Worm (Caenorhabditis elegans) whole organism, L1 larva: Measurements from ENCODE around the gene nsy-4.

ENCODE experiments used
- C04F5.9 ChIP-seq: sonication (generic microtip); optimal IDR thresholded peaks from 2 replicates; lab custom pipeline; 2016; ENCODE audit warnings: missing genetic modification characterization, missing compliant biosample characterization
- aly-2 ChIP-seq: fragments of 150-350 bp; optimal IDR thresholded peaks from 2 replicates; lab custom pipeline; 2014; ENCODE audit warnings: missing biosample characterization, missing genetic modification characterization
- ama-1 ChIP-seq: fragments of 150-350 bp; optimal IDR thresholded peaks from 2 replicates; lab custom pipeline; 2014
- ceh-88 ChIP-seq: fragments of 200-800 bp; sonication (Bioruptor generic); IDR thresholded peaks from 2 replicates; pipeline ENCODE4 v1.3.6; 2022; ENCODE audit warnings: missing genetic modification characterization, missing compliant biosample characterization
- ceh-90 ChIP-seq: sonication (generic microtip); optimal IDR thresholded peaks from 2 replicates; lab custom pipeline; 2016; ENCODE audit warnings: missing genetic modification characterization, missing compliant biosample characterization
- ces-1 ChIP-seq: fragments of 150-350 bp; optimal IDR thresholded peaks from 2 replicates; lab custom pipeline; 2014; ENCODE audit warnings: missing biosample characterization, missing genetic modification reagents, missing genetic modification characterization
- dpl-1 ChIP-seq, 3 experiments: fragments of 150-350 bp in 2 of 3; sonication (generic microtip) in 1 of 3; optimal IDR thresholded peaks; 2 replicates each; lab custom pipeline; 2014 to 2017; ENCODE audit warnings: missing biosample characterization in 3 of 3, missing genetic modification characterization in 3 of 3, missing genetic modification reagents in 3 of 3
- dsc-1 ChIP-seq: sonication (generic microtip); optimal IDR thresholded peaks from 2 replicates; lab custom pipeline; 2016; ENCODE audit warnings: mild to moderate bottlenecking, missing genetic modification characterization, missing compliant biosample characterization
- efl-3 ChIP-seq: fragments of 200-800 bp; sonication (Bioruptor generic); optimal IDR thresholded peaks from 2 replicates; lab custom pipeline; 2018; ENCODE audit warnings: mild to moderate bottlenecking, missing genetic modification characterization, missing compliant biosample characterization
- egl-13 ChIP-seq: sonication (generic microtip); optimal IDR thresholded peaks from 2 replicates; lab custom pipeline; 2016; ENCODE audit warnings: missing genotype, missing genetic modification reagents, missing genetic modification characterization, missing compliant biosample characterization
- elt-3 ChIP-seq, 6 experiments: fragments of 150-350 bp in 1 of 6; sonication (generic microtip); optimal IDR thresholded peaks; 2 replicates each; lab custom pipeline; 2017 to 2018; ENCODE audit warnings: missing biosample characterization in 6 of 6, missing genetic modification characterization in 6 of 6, inconsistent platforms in 1 of 6
- ets-5 ChIP-seq: fragments of 200-800 bp; sonication (Bioruptor generic); IDR thresholded peaks from 2 replicates; pipeline ENCODE4 v1.3.6; 2022; ENCODE audit warnings: missing genetic modification characterization, missing compliant biosample characterization
- fkh-4 ChIP-seq: sonication (generic microtip); optimal IDR thresholded peaks from 2 replicates; lab custom pipeline; 2016; ENCODE audit warnings: missing compliant biosample characterization, missing genetic modification characterization, borderline replicate concordance
- fkh-8 ChIP-seq: sonication (generic microtip); optimal IDR thresholded peaks from 2 replicates; lab custom pipeline; 2016; ENCODE audit warnings: mild to moderate bottlenecking, missing genetic modification characterization, missing compliant biosample characterization
- fos-1 ChIP-seq: fragments of 150-350 bp; optimal IDR thresholded peaks from 2 replicates; lab custom pipeline; 2014; ENCODE audit warnings: missing biosample characterization, missing genetic modification characterization
- hlh-17 ChIP-seq: fragments of 200-800 bp; sonication (Bioruptor generic); optimal IDR thresholded peaks from 2 replicates; lab custom pipeline; 2018; ENCODE audit warnings: missing genetic modification characterization, mild to moderate bottlenecking, missing compliant biosample characterization, moderate library complexity, borderline replicate concordance
- hlh-4 ChIP-seq: sonication (generic microtip); optimal IDR thresholded peaks from 2 replicates; lab custom pipeline; 2016; ENCODE audit warnings: mild to moderate bottlenecking, missing genetic modification characterization, missing compliant biosample characterization
- irx-1 ChIP-seq: sonication (generic microtip); optimal IDR thresholded peaks from 2 replicates; lab custom pipeline; 2016; ENCODE audit warnings: missing genetic modification characterization, missing compliant biosample characterization
- jun-1 ChIP-seq: fragments of 150-350 bp; optimal IDR thresholded peaks from 2 replicates; lab custom pipeline; 2014; ENCODE audit warnings: missing biosample characterization, missing genetic modification reagents, missing genetic modification characterization
- lin-14 ChIP-seq: fragments of 200-800 bp; sonication (Bioruptor generic); optimal IDR thresholded peaks from 2 replicates; lab custom pipeline; 2018; ENCODE audit warnings: mild to moderate bottlenecking, missing genetic modification characterization, moderate library complexity, missing compliant biosample characterization
- lin-35 ChIP-seq, 2 experiments: fragments of 150-350 bp; optimal IDR thresholded peaks; 2 replicates each; lab custom pipeline; 2014; ENCODE audit warnings: missing biosample characterization in 2 of 2, missing genetic modification characterization in 2 of 2, missing genetic modification reagents in 2 of 2
- lsy-2 ChIP-seq, 2 experiments: fragments of 150-350 bp; optimal IDR thresholded peaks; 2 replicates each; lab custom pipeline; 2014; ENCODE audit warnings: missing biosample characterization in 2 of 2, missing genetic modification characterization in 2 of 2
- mab-9 ChIP-seq: fragments of 200-800 bp; sonication (Bioruptor generic); IDR thresholded peaks from 2 replicates; pipeline ENCODE4 v1.3.6; 2022; ENCODE audit warnings: missing genetic modification reagents, missing genetic modification characterization, missing compliant biosample characterization
- nhr-237 ChIP-seq: fragments of 150-350 bp; optimal IDR thresholded peaks from 2 replicates; lab custom pipeline; 2014; ENCODE audit warnings: missing biosample characterization, missing genetic modification characterization
- nhr-71 ChIP-seq: sonication (generic microtip); optimal IDR thresholded peaks from 2 replicates; lab custom pipeline; 2016; ENCODE audit warnings: mild to moderate bottlenecking, missing genetic modification characterization, moderate library complexity, missing compliant biosample characterization
- pqm-1 ChIP-seq: sonication (generic microtip); optimal IDR thresholded peaks from 3 replicates; lab custom pipeline; 2017; ENCODE audit warnings: missing biosample characterization, missing genetic modification characterization
- skn-1 ChIP-seq: fragments of 150-350 bp; optimal IDR thresholded peaks from 2 replicates; lab custom pipeline; 2014; ENCODE audit warnings: missing biosample characterization, missing genetic modification characterization
- sup-37 ChIP-seq: fragments of 200-800 bp; sonication (Bioruptor generic); optimal IDR thresholded peaks from 2 replicates; lab custom pipeline; 2018; ENCODE audit warnings: mild to moderate bottlenecking, missing genetic modification characterization, missing compliant biosample characterization
- swsn-7 ChIP-seq: sonication (generic microtip); optimal IDR thresholded peaks from 2 replicates; lab custom pipeline; 2016; ENCODE audit warnings: missing genetic modification characterization, missing compliant biosample characterization
- tlp-1 ChIP-seq: fragments of 150-350 bp; optimal IDR thresholded peaks from 2 replicates; lab custom pipeline; 2014; ENCODE audit warnings: missing biosample characterization, missing genetic modification characterization
- unc-30 ChIP-seq: sonication (generic microtip); optimal IDR thresholded peaks from 2 replicates; lab custom pipeline; 2017; ENCODE audit warnings: missing biosample characterization, missing genetic modification characterization
- unc-62 ChIP-seq: fragments of 150-350 bp; optimal IDR thresholded peaks from 2 replicates; lab custom pipeline; 2014; ENCODE audit warnings: missing biosample characterization, missing genetic modification reagents, missing genetic modification characterization
- unc-98 ChIP-seq: fragments of 200-800 bp; sonication (Bioruptor generic); IDR thresholded peaks from 2 replicates; pipeline ENCODE4 v1.3.6; 2022; ENCODE audit warnings: missing genetic modification characterization, missing compliant biosample characterization
- xbp-1 ChIP-seq: sonication (generic microtip); optimal IDR thresholded peaks from 2 replicates; lab custom pipeline; 2016; ENCODE audit warnings: missing genetic modification characterization, missing compliant biosample characterization
- ztf-11 ChIP-seq, 2 experiments: sonication (generic microtip); optimal IDR thresholded peaks; 2 replicates each; lab custom pipeline; 2016 to 2017; ENCODE audit warnings: missing genetic modification characterization in 2 of 2, missing biosample characterization in 1 of 2, missing compliant biosample characterization in 1 of 2

The nsy-4 gene

DNA sequence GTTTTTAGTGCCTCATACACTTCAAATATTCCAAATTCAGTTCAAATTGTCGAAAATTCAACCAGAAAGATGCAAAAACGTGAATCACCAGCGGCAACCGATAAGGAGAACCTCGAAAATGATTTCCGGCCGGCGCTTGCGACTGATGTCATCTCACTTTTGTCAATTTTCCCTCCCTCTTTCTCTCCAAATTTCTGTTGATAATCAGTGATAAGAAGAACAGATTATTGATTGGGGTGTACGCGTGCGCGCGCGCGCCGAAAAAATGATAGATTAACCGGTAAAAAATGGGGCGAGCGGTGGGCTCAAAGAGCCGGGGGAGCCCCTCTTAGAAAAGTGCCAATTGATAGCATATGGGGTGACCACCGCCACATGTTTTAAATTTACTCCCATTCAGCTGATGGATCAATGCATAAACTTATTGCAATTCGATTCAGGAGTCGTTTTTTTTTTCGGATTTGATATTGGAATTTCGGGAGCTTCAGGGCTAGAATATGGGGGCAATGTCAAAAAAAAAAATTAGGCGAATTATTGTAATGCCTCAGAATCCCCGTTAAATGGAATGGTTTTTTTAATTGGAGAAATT is 38.5 kb upstream of the nsy-4 start (continued):
- TF ChIP-seq ces-1 (GFP tag; lab: Kevin White, UChicago) = no peak
- no peak for TF ChIP-seq jun-1 (tag; lab: Kevin White, UChicago)
- no peak for TF ChIP-seq nhr-237 (tag; lab: Kevin White, UChicago)
- TF ChIP-seq ceh-90 = no peak

- no peak for TF ChIP-seq ceh-90
- TF ChIP-seq lin-14 (GFP tag; lab: Kevin White, UChicago) = no peak
- no peak for TF ChIP-seq fkh-8 (tag; lab: Kevin White, UChicago)
- no peak for TF ChIP-seq lsy-2 (tag; optimal IDR thresholded peaks at IDR 0.05; lab: Kevin White, UChicago)
These were observed 31.0 kb upstream of the nsy-4 start for ce11 chrIV:2292119-2292518.

ce11 chrIV:2296639-2297038 is 26.4 kb upstream of the nsy-4 start:
- TF ChIP-seq efl-3 (GFP tag; lab: Kevin White, UChicago) (no peak), swsn-7 (tag; lab: Kevin White, UChicago) (no peak), ztf-11 (tag; optimal IDR thresholded peaks at IDR 0.05; lab: Kevin White, UChicago) (peak in 1 of 2 experiments; percentile 33), elt-3 (tag; optimal IDR thresholded peaks at IDR 0.05; lab: Kevin White, UChicago) (no peak)

DNA sequence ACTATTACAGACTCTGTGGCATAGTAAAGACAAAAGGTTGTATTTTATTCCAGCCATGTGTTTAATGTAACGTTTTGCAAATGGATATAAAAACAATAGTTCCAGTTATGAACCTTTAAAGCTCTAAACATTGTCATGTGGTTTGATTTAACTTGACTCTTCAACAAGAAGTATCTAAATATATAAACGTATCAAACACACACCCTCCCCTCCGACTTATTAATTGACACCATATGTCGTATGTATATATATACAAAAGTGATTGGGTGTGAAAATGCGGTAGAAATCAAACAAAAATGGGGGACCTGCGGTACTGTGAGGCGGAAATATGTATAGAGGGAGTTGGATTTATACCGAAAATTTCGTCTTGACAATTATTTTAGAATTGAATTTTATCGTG is 24.7 kb upstream of the nsy-4 start:
- TF ChIP-seq fos-1 (tag; lab: Kevin White, UChicago) (no peak), tlp-1 (tag; lab: Kevin White, UChicago) (no peak), pqm-1 (tag; lab: Kevin White, UChicago) (no peak), dpl-1 (GFP tag; optimal IDR thresholded peaks at IDR 0.05; lab: Kevin White, UChicago) (no peak), fkh-4 (tag; lab: Kevin White, UChicago) (peak; percentile 61), dsc-1 (tag; lab: Kevin White, UChicago) (peak; percentile 62), xbp-1 (tag; lab: Kevin White, UChicago) (no peak), skn-1 (tag; lab: Kevin White, UChicago) (no peak), irx-1 (tag; lab: Kevin White, UChicago) (no peak), unc-62 (no peak), egl-13 (tag; lab: Kevin White, UChicago) (no peak)

- TF ChIP-seq irx-1 (tag; lab: Kevin White, UChicago) = no peak
- TF ChIP-seq efl-3 (GFP tag; lab: Kevin White, UChicago) = no peak
- TF ChIP-seq unc-30 = no peak
- TF ChIP-seq, all 84 proteins: peak for 0
These were observed 22.9 kb upstream of the nsy-4 start, which contains the start of gene lin-1 for ce11 chrIV:2300186-2300585. TSS of gene lin-1 (minus strand) at chrIV:2300286.

- TF ChIP-seq sup-37 (GFP tag; lab: Kevin White, UChicago) (no peak), unc-30 (no peak), nhr-71 (tag; lab: Kevin White, UChicago) (no peak), hlh-4 (tag; lab: Kevin White, UChicago) (no peak), tlp-1 (tag; lab: Kevin White, UChicago) (no peak), C04F5.9 (tag; lab: Kevin White, UChicago) (no peak), lin-35 (GFP tag; optimal IDR thresholded peaks at IDR 0.05; lab: Kevin White, UChicago) (no peak), ets-5 (GFP tag; lab: Robert Waterston, UW) (no peak), hlh-17 (GFP tag; lab: Kevin White, UChicago) (no peak), nhr-237 (tag; lab: Kevin White, UChicago) (no peak), aly-2 (tag; lab: Kevin White, UChicago) (no peak), ceh-88 (no peak), mab-9 (GFP tag; lab: Robert Waterston, UW) (no peak), unc-98 (no peak), ama-1 (lab: Kevin White, UChicago) (no peak), swsn-7 (tag; lab: Kevin White, UChicago) (no peak), dpl-1 (GFP tag; optimal IDR thresholded peaks at IDR 0.05; lab: Kevin White, UChicago) (no peak), unc-62 (no peak), lsy-2 (tag; optimal IDR thresholded peaks at IDR 0.05; lab: Kevin White, UChicago) (no peak)
These were observed 16.6 kb upstream of the nsy-4 start, which contains the start of gene mksr-2 for ce11 chrIV:2306447-2306846. TSS of gene mksr-2 (minus strand) at chrIV:2306547.
